Worm (Caenorhabditis elegans): ENCODE results near the gene pygo-1.

ce11 chrIV:5100145-5100544 is 17.0 kb downstream of the pygo-1 start:
- TF ChIP-seq unc-62 (GFP tag; optimal IDR thresholded peaks at IDR 0.05) (no peak), egl-44 (GFP tag; IDR thresholded peaks at IDR 0.05) (no peak), let-607 (tag; optimal IDR thresholded peaks at IDR 0.05) (no peak), egl-18 (GFP tag; IDR thresholded peaks at IDR 0.05) (no peak), ama-1 (optimal IDR thresholded peaks at IDR 0.05) (no peak), ama-1 (GFP tag; optimal IDR thresholded peaks at IDR 0.05) (no peak)

Measured in whole organism, young adult.